Worm (Caenorhabditis elegans): ENCODE data around the gene col-14.
A peak's percentile ranks its signal among the peaks of the same experiment; 100 is the strongest.

col-14 gene

DNA sequence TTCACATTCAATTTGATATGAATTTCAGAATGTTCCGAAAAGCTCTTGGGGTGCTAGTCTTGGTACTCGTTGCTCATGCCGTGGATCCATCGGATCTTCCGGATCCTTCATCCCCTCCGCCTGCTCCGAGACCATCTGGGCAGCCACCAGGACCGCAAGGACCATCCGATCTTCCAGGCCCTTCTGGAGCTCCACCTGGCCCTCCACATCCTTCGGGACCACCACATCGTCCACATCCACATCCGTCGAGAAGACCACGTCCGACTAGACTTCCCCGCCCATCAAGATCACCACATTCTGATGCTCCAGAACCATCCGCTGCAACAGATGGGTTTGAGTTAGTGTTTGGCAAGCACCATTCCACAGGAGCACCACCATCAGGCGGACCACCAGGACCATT, 18.6 kb upstream of the col-14 start, which contains the start of gene clx-1:
Gene clx-1, plus strand, starts transcription at position 30 of the 400 bp plus-strand sequence.
- TF ChIP-seq unc-62 (GFP tag; optimal IDR thresholded peaks at IDR 0.05) (no peak), unc-130 (tag; optimal IDR thresholded peaks at IDR 0.05) (no peak), rnt-1 (tag; optimal IDR thresholded peaks at IDR 0.05) (no peak), mep-1 (tag; optimal IDR thresholded peaks at IDR 0.05) (no peak), mef-2 (tag; optimal IDR thresholded peaks at IDR 0.05) (no peak), irx-1 (tag; optimal IDR thresholded peaks at IDR 0.05) (no peak), unc-30 (tag; optimal IDR thresholded peaks at IDR 0.05) (no peak), tlp-1 (tag; optimal IDR thresholded peaks at IDR 0.05) (no peak), C04F5.9 (tag; optimal IDR thresholded peaks at IDR 0.05) (no peak), mdl-1 (tag; optimal IDR thresholded peaks at IDR 0.05) (no peak), nhr-76 (tag; optimal IDR thresholded peaks at IDR 0.05) (no peak), pqm-1 (tag; optimal IDR thresholded peaks at IDR 0.05) (no peak), lin-35 (GFP tag; optimal IDR thresholded peaks at IDR 0.05) (no peak), nhr-77 (tag; optimal IDR thresholded peaks at IDR 0.05) (no peak), nhr-11 (tag; optimal IDR thresholded peaks at IDR 0.05) (no peak), hlh-17 (GFP tag; optimal IDR thresholded peaks at IDR 0.05; ENCODE audit: borderline replicate concordance) (no peak)

ce11 chrIV:7736616-7737015, 16.6 kb upstream of the col-14 start:
- TF ChIP-seq lin-14 (GFP tag; optimal IDR thresholded peaks at IDR 0.05): peak; percentile 66
- TF ChIP-seq blmp-1 (tag; optimal IDR thresholded peaks at IDR 0.05): no peak
- TF ChIP-seq efl-1 (optimal IDR thresholded peaks at IDR 0.05): no peak
- TF ChIP-seq efl-1 (GFP tag; optimal IDR thresholded peaks at IDR 0.05 in 1 of 2): no peak
- no peak for TF ChIP-seq vab-15 (tag; optimal IDR thresholded peaks at IDR 0.05)
- peak; percentile 39 for TF ChIP-seq tbx-2 (tag; optimal IDR thresholded peaks at IDR 0.05)

DNA sequence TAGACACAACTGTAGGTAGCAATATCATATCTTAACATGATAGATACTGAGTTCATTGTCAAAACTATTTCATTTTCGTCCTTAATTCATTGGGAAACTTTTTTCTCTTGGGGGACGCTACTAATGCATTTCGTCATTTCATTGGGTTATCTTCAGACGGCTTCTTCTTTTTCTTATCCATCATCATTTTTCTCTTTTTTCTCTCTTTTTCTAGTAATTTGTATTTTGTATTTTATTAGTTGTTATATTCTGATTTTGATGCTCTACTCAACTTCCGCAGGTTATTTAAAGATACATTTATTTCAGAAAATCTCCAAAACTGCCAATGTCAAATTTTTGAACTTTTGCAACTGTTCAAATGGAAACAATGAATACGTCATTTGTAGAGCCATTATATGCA, 9.7 kb upstream of the col-14 start, which contains the start of gene npr-35:
Gene npr-35, plus strand, starts transcription at position 301 of the 400 bp plus-strand sequence.
- TF ChIP-seq aly-2 (tag; optimal IDR thresholded peaks at IDR 0.05) (no peak), vab-15 (tag; optimal IDR thresholded peaks at IDR 0.05) (no peak), hlh-17 (GFP tag; optimal IDR thresholded peaks at IDR 0.05; ENCODE audit: borderline replicate concordance) (no peak)

DNA sequence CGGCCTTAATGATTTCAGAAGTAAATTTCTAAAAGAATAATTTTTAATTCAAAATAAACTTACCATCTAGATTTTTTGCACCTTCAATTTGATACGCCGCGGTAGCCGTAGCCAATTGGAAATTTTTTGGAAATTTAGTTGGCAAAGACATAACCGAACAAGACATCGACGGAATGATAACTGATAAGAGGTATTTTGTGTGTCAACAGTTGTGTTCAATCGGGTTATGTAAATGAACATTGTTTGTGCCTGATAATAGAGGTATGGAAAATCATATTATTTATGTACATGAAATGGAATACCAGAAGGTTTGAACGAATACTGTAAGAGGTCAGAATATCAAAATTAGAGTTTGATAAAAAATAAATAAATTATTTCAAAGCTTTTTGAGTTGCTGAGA, 5.4 kb upstream of the col-14 start, which contains the start of gene klo-1:
Gene klo-1, minus strand, starts transcription at position 388 of the 400 bp plus-strand sequence.
- TF ChIP-seq elt-2 (tag; optimal IDR thresholded peaks at IDR 0.05): peak; percentile 49
- no peak for TF ChIP-seq ceh-8 (GFP tag; optimal IDR thresholded peaks at IDR 0.05)

- TF ChIP-seq jun-1 (tag; optimal IDR thresholded peaks at IDR 0.05) (no peak), unc-130 (tag; optimal IDR thresholded peaks at IDR 0.05) (no peak), unc-30 (tag; optimal IDR thresholded peaks at IDR 0.05) (no peak), lin-13 (GFP tag; optimal IDR thresholded peaks at IDR 0.05) (no peak), elt-2 (tag; optimal IDR thresholded peaks at IDR 0.05) (no peak), nhr-237 (tag; optimal IDR thresholded peaks at IDR 0.05) (no peak), mep-1 (tag; optimal IDR thresholded peaks at IDR 0.05) (no peak), ceh-63 (GFP tag; optimal IDR thresholded peaks at IDR 0.05) (no peak), ama-1 (optimal IDR thresholded peaks at IDR 0.05) (no peak), pax-3 (tag; optimal IDR thresholded peaks at IDR 0.05) (no peak), unc-98 (GFP tag; IDR thresholded peaks at IDR 0.05) (no peak), mdl-1 (tag; optimal IDR thresholded peaks at IDR 0.05) (no peak), ztf-4 (tag; optimal IDR thresholded peaks at IDR 0.05) (no peak), C16A3.4 (tag; optimal IDR thresholded peaks at IDR 0.05) (no peak), ztf-11 (tag; optimal IDR thresholded peaks at IDR 0.05) (no peak), elt-3 (tag; optimal IDR thresholded peaks at IDR 0.05) (no peak), nhr-11 (tag; optimal IDR thresholded peaks at IDR 0.05) (no peak), C04F5.9 (tag; optimal IDR thresholded peaks at IDR 0.05) (no peak), nhr-77 (tag; optimal IDR thresholded peaks at IDR 0.05) (no peak)
These were observed 906 bp downstream of the col-14 start for ce11 chrIV:7754114-7754513.
